Fruit fly (Drosophila melanogaster) whole organism, embryonic: ENCODE data around the gene Ubc4.

Source experiments
- BtbVII ChIP-seq: fragments of 200-800 bp; sonication (Bioruptor generic); optimal IDR thresholded peaks from 3 replicates; lab custom pipeline; 2017; ENCODE audit warnings: missing biosample characterization, mild to moderate bottlenecking, missing genetic modification characterization
- CG10147 ChIP-seq: fragments of 200-800 bp; sonication (Bioruptor generic); optimal IDR thresholded peaks from 2 replicates; lab custom pipeline; 2019; ENCODE audit warnings: missing biosample characterization, mild to moderate bottlenecking, missing genetic modification characterization, moderate library complexity
- CG10274 ChIP-seq: fragments of 200-800 bp; sonication (Bioruptor generic); optimal IDR thresholded peaks from 3 replicates; lab custom pipeline; 2017; ENCODE audit warnings: missing biosample characterization, mild to moderate bottlenecking, missing genetic modification characterization
- CG10321 ChIP-seq: fragments of 200-800 bp; sonication (Bioruptor generic); IDR thresholded peaks from 2 replicates; pipeline ENCODE4 v1.3.6; 2022; ENCODE audit warnings: missing biosample characterization, missing genetic modification characterization
- CG11093 ChIP-seq: fragments of 200-800 bp; sonication (Bioruptor generic); IDR thresholded peaks from 3 replicates; pipeline ENCODE4 v1.3.6; 2022; ENCODE audit warnings: missing biosample characterization, missing genetic modification characterization
- CG12236 ChIP-seq: fragments of 200-800 bp; sonication (Bioruptor generic); optimal IDR thresholded peaks from 2 replicates; lab custom pipeline; 2016; ENCODE audit warnings: missing biosample characterization, missing genetic modification characterization
- CG17186 ChIP-seq: fragments of 200-800 bp; sonication (Bioruptor generic); optimal IDR thresholded peaks from 3 replicates; lab custom pipeline; 2017; ENCODE audit warnings: missing biosample characterization, missing genetic modification reagents, missing genetic modification characterization
- CG17328 ChIP-seq: fragments of 200-800 bp; sonication (Bioruptor generic); IDR thresholded peaks from 2 replicates; pipeline ENCODE4 v1.3.6; 2022; ENCODE audit warnings: missing biosample characterization, missing genetic modification characterization
- CG18011 ChIP-seq: fragments of 200-800 bp; sonication (Bioruptor generic); optimal IDR thresholded peaks from 2 replicates; lab custom pipeline; 2017; ENCODE audit warnings: missing biosample characterization, missing genetic modification characterization, mild to moderate bottlenecking, moderate library complexity, missing genotype
- CG2202 ChIP-seq: fragments of 200-800 bp; sonication (Bioruptor generic); optimal IDR thresholded peaks from 2 replicates; lab custom pipeline; 2018; ENCODE audit warnings: missing biosample characterization, mild to moderate bottlenecking, missing genetic modification characterization
- CG32532 ChIP-seq: fragments of 200-800 bp; sonication (Bioruptor generic); IDR thresholded peaks from 2 replicates; pipeline ENCODE4 v1.3.6; 2022; ENCODE audit warnings: missing biosample characterization, missing genetic modification characterization
- CG3281 ChIP-seq: fragments of 200-800 bp; sonication (Bioruptor generic); optimal IDR thresholded peaks from 3 replicates; lab custom pipeline; 2017; ENCODE audit warnings: missing biosample characterization, mild to moderate bottlenecking, missing genetic modification characterization
- CG34224 ChIP-seq: fragments of 200-800 bp; sonication (Bioruptor generic); IDR thresholded peaks from 3 replicates; pipeline ENCODE4 v1.3.6; 2022; ENCODE audit warnings: missing biosample characterization, missing genetic modification characterization; ENCODE audit not compliant: partially characterized antibody
- CG5245 ChIP-seq: fragments of 200-800 bp; sonication (Bioruptor generic); optimal IDR thresholded peaks from 3 replicates; lab custom pipeline; 2016; ENCODE audit warnings: missing biosample characterization, missing genetic modification characterization
- CG7372 ChIP-seq: fragments of 200-800 bp; sonication (Bioruptor generic); IDR thresholded peaks from 2 replicates; pipeline ENCODE4 v1.3.6; 2022; ENCODE audit warnings: missing biosample characterization, missing genetic modification characterization
- CG7556 ChIP-seq: fragments of 200-800 bp; sonication (Bioruptor generic); optimal IDR thresholded peaks from 2 replicates; lab custom pipeline; 2017; ENCODE audit warnings: missing biosample characterization, mild to moderate bottlenecking, missing genetic modification characterization
- CG7963 ChIP-seq: fragments of 200-800 bp; sonication (Bioruptor generic); IDR thresholded peaks from 3 replicates; pipeline ENCODE4 v1.3.6; 2022; ENCODE audit warnings: missing biosample characterization, missing genetic modification characterization; ENCODE audit not compliant: partially characterized antibody
- CG8924 ChIP-seq: fragments of 200-800 bp; optimal IDR thresholded peaks from 3 replicates; lab custom pipeline; 2019; ENCODE audit warnings: missing biosample characterization, mild to moderate bottlenecking, missing genetic modification characterization, moderate library complexity
- CHES-1-like ChIP-seq: fragments of 200-800 bp; sonication (Bioruptor generic); optimal IDR thresholded peaks from 2 replicates; lab custom pipeline; 2016; ENCODE audit warnings: missing biosample characterization, missing genetic modification characterization
- CoRest ChIP-seq: fragments of 200-800 bp; sonication (Bioruptor generic); optimal IDR thresholded peaks from 3 replicates; lab custom pipeline; 2018; ENCODE audit warnings: missing biosample characterization, mild to moderate bottlenecking, missing genetic modification characterization, moderate library complexity
- Hr3 ChIP-seq: fragments of 200-800 bp; sonication (Bioruptor generic); optimal IDR thresholded peaks from 3 replicates; lab custom pipeline; 2016; ENCODE audit warnings: missing biosample characterization, missing genetic modification characterization
- Hsf ChIP-seq: fragments of 200-800 bp; sonication (Bioruptor generic); optimal IDR thresholded peaks from 3 replicates; lab custom pipeline; 2016; ENCODE audit warnings: missing biosample characterization, missing genetic modification characterization
- Med ChIP-seq: fragments of 200-800 bp; sonication (Bioruptor generic); peaks from one replicate; lab custom pipeline; 2016; ENCODE audit warnings: missing biosample characterization, missing genetic modification characterization, mild to moderate bottlenecking, inconsistent platforms, moderate library complexity
- Nf-YB ChIP-seq: fragments of 200-800 bp; sonication (Bioruptor generic); optimal IDR thresholded peaks from 3 replicates; lab custom pipeline; 2019; ENCODE audit warnings: missing biosample characterization, mild to moderate bottlenecking, missing genetic modification characterization, moderate library complexity
- Oli ChIP-seq: fragments of 200-800 bp; sonication (Bioruptor generic); optimal IDR thresholded peaks from 2 replicates; lab custom pipeline; 2018; ENCODE audit warnings: missing biosample characterization, mild to moderate bottlenecking, missing genetic modification characterization, moderate library complexity
- Pdp1 ChIP-seq, 2 experiments: fragments of 200-800 bp; sonication (Bioruptor generic); optimal IDR thresholded peaks; 3 replicates each; lab custom pipeline; 2016; ENCODE audit warnings: missing biosample characterization in 2 of 2, missing genetic modification characterization in 2 of 2, mild to moderate bottlenecking in 1 of 2, moderate library complexity in 1 of 2
- Poxn ChIP-seq: fragments of 200-800 bp; sonication (Bioruptor generic); IDR thresholded peaks from 2 replicates; pipeline ENCODE4 v1.3.6; 2022; ENCODE audit warnings: missing biosample characterization, missing genetic modification characterization
- Scr ChIP-seq: fragments of 200-800 bp; sonication (Bioruptor generic); IDR thresholded peaks from 2 replicates; pipeline ENCODE4 v1.3.6; 2022; ENCODE audit warnings: missing biosample characterization, missing genetic modification characterization; ENCODE audit not compliant: partially characterized antibody
- Xbp1 ChIP-seq: fragments of 200-800 bp; sonication (Bioruptor generic); optimal IDR thresholded peaks from 3 replicates; lab custom pipeline; 2016; ENCODE audit warnings: missing biosample characterization, mild to moderate bottlenecking, missing genetic modification characterization
- al ChIP-seq: fragments of 200-800 bp; sonication (Bioruptor generic); IDR thresholded peaks from 2 replicates; pipeline ENCODE4 v1.3.6; 2022; ENCODE audit warnings: missing biosample characterization, missing genetic modification characterization
- az2 ChIP-seq: fragments of 200-800 bp; sonication (Bioruptor generic); optimal IDR thresholded peaks from 3 replicates; lab custom pipeline; 2016; ENCODE audit warnings: missing biosample characterization, missing genetic modification characterization
- emc ChIP-seq: fragments of 200-800 bp; sonication (Bioruptor generic); optimal IDR thresholded peaks from 2 replicates; lab custom pipeline; 2016; ENCODE audit warnings: missing biosample characterization, missing genetic modification characterization
- esg ChIP-seq: fragments of 200-800 bp; sonication (Bioruptor generic); conservative IDR thresholded peaks from 2 replicates; pipeline ENCODE4 v1.3.6; 2022; ENCODE audit warnings: missing biosample characterization, missing genetic modification characterization
- fd64A ChIP-seq: fragments of 200-800 bp; sonication (Bioruptor generic); optimal IDR thresholded peaks from 3 replicates; lab custom pipeline; 2018; ENCODE audit warnings: missing biosample characterization, mild to moderate bottlenecking, missing genetic modification characterization
- gt ChIP-seq: fragments of 200-800 bp; sonication (Bioruptor generic); IDR thresholded peaks from 2 replicates; pipeline ENCODE4 v1.3.6; 2022; ENCODE audit warnings: missing biosample characterization, missing genetic modification characterization
- hbn ChIP-seq: fragments of 200-800 bp; sonication (Bioruptor generic); IDR thresholded peaks from 2 replicates; pipeline ENCODE4 v1.3.6; 2022; ENCODE audit warnings: missing biosample characterization, missing genetic modification characterization; ENCODE audit not compliant: partially characterized antibody
- lbe ChIP-seq: fragments of 200-800 bp; sonication (Bioruptor generic); optimal IDR thresholded peaks from 2 replicates; lab custom pipeline; 2016; ENCODE audit warnings: missing biosample characterization, mild to moderate bottlenecking, missing genetic modification characterization
- mam ChIP-seq: fragments of 200-800 bp; sonication (Bioruptor generic); optimal IDR thresholded peaks from 3 replicates; lab custom pipeline; 2016; ENCODE audit warnings: missing biosample characterization, missing genetic modification characterization
- nerfin-1 ChIP-seq: fragments of 200-800 bp; sonication (Bioruptor generic); optimal IDR thresholded peaks from 3 replicates; lab custom pipeline; 2019; ENCODE audit warnings: missing biosample characterization, mild to moderate bottlenecking, missing genetic modification characterization, moderate library complexity
- pum ChIP-seq: fragments of 200-800 bp; sonication (Bioruptor generic); optimal IDR thresholded peaks from 2 replicates; lab custom pipeline; 2016; ENCODE audit warnings: missing biosample characterization, missing genetic modification characterization
- salm ChIP-seq: fragments of 200-800 bp; sonication (Bioruptor generic); optimal IDR thresholded peaks from 2 replicates; lab custom pipeline; 2018; ENCODE audit warnings: missing biosample characterization, mild to moderate bottlenecking, missing genetic modification characterization
- schlank ChIP-seq: fragments of 200-800 bp; sonication (Bioruptor generic); optimal IDR thresholded peaks from 2 replicates; lab custom pipeline; 2018; ENCODE audit warnings: missing biosample characterization, mild to moderate bottlenecking, missing genetic modification characterization
- ttk ChIP-seq: fragments of 200-800 bp; sonication (Bioruptor generic); IDR thresholded peaks from 2 replicates; pipeline ENCODE4 v2.1.2; 2022; ENCODE audit warnings: missing biosample characterization, missing genetic modification characterization
- zfh1 ChIP-seq: fragments of 200-800 bp; sonication (Bioruptor generic); IDR thresholded peaks from 3 replicates; pipeline ENCODE4 v1.3.6; 2022; ENCODE audit warnings: missing biosample characterization, missing genetic modification characterization

The Ubc4 gene

DNA sequence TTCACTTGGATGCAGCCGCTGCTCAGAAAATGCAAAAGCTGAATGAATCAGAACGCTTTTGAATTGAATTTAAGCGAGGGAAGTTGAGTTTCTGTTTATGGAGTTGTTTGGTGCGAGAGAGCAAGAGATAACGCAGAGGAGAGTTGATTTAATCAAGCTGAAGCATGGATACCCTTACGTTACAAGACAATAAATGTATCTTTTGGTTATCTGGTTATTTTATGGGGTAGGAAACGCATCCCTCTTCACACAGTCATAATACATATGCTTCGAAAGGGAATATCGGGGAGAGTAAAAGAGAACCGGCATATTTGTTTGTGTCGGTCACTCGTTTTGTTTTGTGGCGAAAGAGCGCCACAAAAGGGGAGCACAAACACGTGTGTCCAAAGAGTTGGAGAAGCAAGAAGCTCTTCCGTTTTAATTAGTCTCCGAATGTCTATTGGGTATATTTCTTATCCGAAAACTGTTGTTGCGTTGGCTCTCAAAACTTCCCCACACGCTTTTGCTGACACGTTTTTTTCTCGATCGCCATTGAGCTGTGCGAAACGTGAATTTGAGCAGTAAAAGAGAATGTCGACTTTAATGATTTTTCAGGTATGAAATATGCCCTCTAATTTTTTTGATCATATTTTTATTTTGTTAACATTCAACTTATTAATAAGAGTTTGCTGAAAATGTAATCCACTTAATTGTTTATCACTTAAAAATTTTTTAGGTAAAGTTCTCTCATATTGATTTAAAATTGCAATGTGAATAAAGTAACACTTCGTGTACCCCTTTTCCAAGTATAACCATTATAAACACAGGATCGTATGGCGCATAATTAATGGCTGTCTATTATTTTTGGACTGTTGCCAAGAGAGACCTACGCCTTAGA, 1.2 kb upstream of the Ubc4 start, which contains the start of gene Prps (continued):
- TF ChIP-seq nerfin-1, result peak; percentile 59

DNA sequence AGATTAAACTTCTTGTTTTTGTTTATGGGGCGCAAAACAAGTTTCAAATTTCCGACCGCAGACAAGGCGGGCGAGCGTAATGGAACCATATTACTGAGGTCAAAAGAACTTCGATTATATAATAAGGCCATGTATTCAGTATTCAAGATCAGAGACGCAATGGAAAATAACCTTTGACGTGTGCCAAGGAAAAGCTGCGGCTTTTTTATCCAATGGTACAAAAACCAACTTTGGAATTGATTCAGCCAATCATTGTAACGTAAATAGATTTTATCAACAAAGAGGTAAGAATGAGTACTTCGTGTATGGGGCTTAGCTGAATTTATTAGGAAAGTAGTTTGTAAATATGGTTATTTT, 631 bp upstream of the Ubc4 start:
- TF ChIP-seq CG17328 (GFP tag; lab: Robert Waterston, UW) (no peak), Med (GFP tag; lab: Kevin White, UChicago) (no peak), zfh1 (GFP tag; lab: Robert Waterston, UW) (no peak), CG7372 (GFP tag; lab: Robert Waterston, UW) (0 out of 2 replicates have a peak, but pooled peaks have one; percentile 33), Nf-YB (GFP tag; lab: Kevin White, UChicago) (peak; percentile 56), CG10321 (no peak), mam (GFP tag; lab: Kevin White, UChicago) (no peak), BtbVII (GFP tag; lab: Kevin White, UChicago) (no peak), esg (GFP tag; lab: Robert Waterston, UW) (no peak), Pdp1 (GFP tag; optimal IDR thresholded peaks at IDR 0.05; lab: Kevin White, UChicago) (peak in 1 of 2 experiments; percentile 94), CG3281 (GFP tag; lab: Kevin White, UChicago) (no peak), CG11093 (GFP tag; lab: Robert Waterston, UW) (no peak), CG7556 (GFP tag; lab: Kevin White, UChicago) (no peak), schlank (tag; lab: Kevin White, UChicago) (no peak), gt (GFP tag; lab: Robert Waterston, UW) (no peak), CG12236 (GFP tag; lab: Kevin White, UChicago) (no peak)
- TF ChIP-seq, all 482 proteins: peak for 3

DNA sequence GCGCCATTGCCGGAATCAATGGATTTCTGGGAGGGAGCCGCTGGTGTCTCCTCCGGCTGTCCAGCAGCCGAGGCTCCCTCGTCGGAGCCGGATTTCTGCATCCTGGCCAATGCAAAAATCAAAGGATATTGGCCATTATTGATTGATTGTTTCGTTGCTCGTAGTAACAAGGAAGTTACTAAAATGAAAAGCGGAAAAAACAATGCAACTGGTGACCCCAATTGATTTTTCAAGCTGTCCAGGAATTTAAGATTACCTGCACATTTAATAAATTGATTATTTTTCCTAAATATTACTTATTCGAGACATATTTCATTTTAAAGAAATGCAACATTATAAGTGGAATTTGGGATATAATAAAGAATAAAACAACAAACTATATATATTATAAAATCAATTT, 5.4 kb downstream of the Ubc4 start, which contains the start of gene CG6761:
CG6761 (minus strand) TSS at position 101 of the 400 bp plus-strand sequence.
- TF ChIP-seq Oli (tag; lab: Kevin White, UChicago) (no peak), Xbp1 (GFP tag; lab: Kevin White, UChicago) (no peak), CG34224 (GFP tag; lab: Robert Waterston, UW) (no peak), pum (GFP tag; lab: Kevin White, UChicago) (no peak), CoRest (tag; lab: Kevin White, UChicago) (no peak), hbn (GFP tag; lab: Robert Waterston, UW) (no peak), ttk (GFP tag; lab: Robert Waterston, UW) (no peak), al (GFP tag; lab: Robert Waterston, UW) (no peak), Poxn (no peak), CG17186 (GFP tag; lab: Kevin White, UChicago) (no peak), CG7963 (no peak), salm (no peak), CG2202 (tag; lab: Kevin White, UChicago) (no peak), CG10147 (GFP tag; lab: Kevin White, UChicago) (no peak), emc (GFP tag; lab: Kevin White, UChicago) (no peak)

DNA sequence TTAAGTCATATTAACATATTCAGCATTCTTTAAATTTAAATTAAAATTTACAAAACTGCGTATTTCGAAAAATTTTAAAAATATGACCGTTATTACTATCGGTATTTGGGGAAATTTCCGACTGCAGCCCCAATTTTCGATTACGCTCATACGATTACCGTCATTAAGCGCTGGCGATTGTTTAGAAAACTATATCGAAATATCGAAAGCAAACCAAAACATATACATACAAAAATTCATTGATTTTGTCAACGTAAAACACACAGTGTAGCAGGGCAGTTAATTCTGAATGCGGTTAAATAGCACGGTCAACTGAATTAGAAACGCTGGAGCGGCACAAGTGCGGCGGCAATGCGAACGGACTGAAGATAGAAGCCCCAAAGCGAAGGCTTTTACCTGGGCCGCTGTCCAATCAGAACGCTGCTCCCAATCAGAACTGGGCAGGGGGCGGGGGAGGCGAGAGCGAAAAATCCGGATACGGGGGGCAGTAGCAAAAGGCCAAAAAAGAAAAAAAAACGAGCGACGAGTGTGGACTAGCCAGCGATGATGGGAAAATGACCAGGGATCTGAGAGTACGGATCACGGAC, 6.1 kb downstream of the Ubc4 start, which contains the start of gene CG16711:
CG16711 (plus strand) TSS at position 170 of the 587 bp plus-strand sequence.
- TF ChIP-seq Oli (tag; lab: Kevin White, UChicago) (no peak), Hr3 (no peak), CG10274 (GFP tag; lab: Kevin White, UChicago) (no peak), CG32532 (GFP tag; lab: Robert Waterston, UW) (no peak), CG18011 (GFP tag; lab: Kevin White, UChicago) (no peak), fd64A (GFP tag; lab: Kevin White, UChicago) (no peak), lbe (no peak), CG8924 (tag; lab: Kevin White, UChicago) (no peak), az2 (GFP tag; lab: Kevin White, UChicago) (no peak), Pdp1 (GFP tag; optimal IDR thresholded peaks at IDR 0.05; lab: Kevin White, UChicago) (no peak), Scr (peak; percentile 92), CG5245 (no peak), CHES-1-like (GFP tag; lab: Kevin White, UChicago) (no peak), Hsf (GFP tag; lab: Kevin White, UChicago) (no peak)
